Fruit fly (Drosophila melanogaster) whole organism, embryonic: ENCODE measurements around the gene cni.

Source experiments
- Bdp1 ChIP-seq: fragments of 200-800 bp; sonication (Bioruptor generic); optimal IDR thresholded peaks from 3 replicates; lab custom pipeline; 2016; ENCODE audit warnings: missing biosample characterization, missing genetic modification characterization
- CG10147 ChIP-seq: fragments of 200-800 bp; sonication (Bioruptor generic); optimal IDR thresholded peaks from 2 replicates; lab custom pipeline; 2019; ENCODE audit warnings: missing biosample characterization, mild to moderate bottlenecking, missing genetic modification characterization, moderate library complexity
- CG10209 ChIP-seq: fragments of 200-800 bp; sonication (Bioruptor generic); optimal IDR thresholded peaks from 3 replicates; lab custom pipeline; 2017; ENCODE audit warnings: missing biosample characterization, mild to moderate bottlenecking, missing genetic modification characterization, missing genetic modification reagents
- CG10654 ChIP-seq: fragments of 200-800 bp; sonication (Bioruptor generic); optimal IDR thresholded peaks from 2 replicates; lab custom pipeline; 2016; ENCODE audit warnings: missing biosample characterization, missing genetic modification characterization
- CG11398 ChIP-seq: fragments of 200-800 bp; sonication (Bioruptor generic); optimal IDR thresholded peaks from 2 replicates; lab custom pipeline; 2016; ENCODE audit warnings: missing biosample characterization, missing genetic modification characterization
- CG13624 ChIP-seq: fragments of 200-800 bp; sonication (Bioruptor generic); optimal IDR thresholded peaks from 2 replicates; lab custom pipeline; 2016; ENCODE audit warnings: missing biosample characterization, missing genetic modification characterization
- CG15269 ChIP-seq: fragments of 200-800 bp; sonication (Bioruptor generic); optimal IDR thresholded peaks from 2 replicates; lab custom pipeline; 2018; ENCODE audit warnings: missing biosample characterization, mild to moderate bottlenecking, missing genetic modification characterization, moderate library complexity
- CG15479 ChIP-seq: fragments of 200-800 bp; sonication (Bioruptor generic); optimal IDR thresholded peaks from 3 replicates; lab custom pipeline; 2019; ENCODE audit warnings: missing biosample characterization, mild to moderate bottlenecking, missing genetic modification characterization, moderate library complexity
- CG15514 ChIP-seq: fragments of 200-800 bp; sonication (Bioruptor generic); optimal IDR thresholded peaks from 3 replicates; lab custom pipeline; 2017; ENCODE audit warnings: missing biosample characterization, missing genetic modification characterization, mild to moderate bottlenecking, moderate library complexity, missing genetic modification reagents
- CG15696 ChIP-seq: fragments of 200-800 bp; sonication (Bioruptor generic); optimal IDR thresholded peaks from 2 replicates; lab custom pipeline; 2019; ENCODE audit warnings: missing biosample characterization, mild to moderate bottlenecking, missing genetic modification characterization, moderate library complexity
- CG16863 ChIP-seq: fragments of 200-800 bp; sonication (Bioruptor generic); optimal IDR thresholded peaks from 3 replicates; lab custom pipeline; 2016; ENCODE audit warnings: missing biosample characterization, missing genetic modification characterization
- CG2120 ChIP-seq: fragments of 200-800 bp; sonication (Bioruptor generic); optimal IDR thresholded peaks from 3 replicates; lab custom pipeline; 2016; ENCODE audit warnings: missing biosample characterization, missing genetic modification characterization
- CG30403 ChIP-seq: fragments of 200-800 bp; sonication (Bioruptor generic); optimal IDR thresholded peaks from 3 replicates; lab custom pipeline; 2016; ENCODE audit warnings: missing biosample characterization, missing genetic modification characterization
- CG42726 ChIP-seq: fragments of 200-800 bp; sonication (Bioruptor generic); IDR thresholded peaks from 2 replicates; pipeline ENCODE4 v1.3.6; 2022; ENCODE audit warnings: missing biosample characterization, missing genetic modification characterization; ENCODE audit not compliant: partially characterized antibody
- CG4404 ChIP-seq: fragments of 200-800 bp; sonication (Bioruptor generic); IDR thresholded peaks from 2 replicates; pipeline ENCODE4 v1.3.6; 2022; ENCODE audit warnings: missing biosample characterization, missing genetic modification characterization
- CG6683 ChIP-seq: fragments of 200-800 bp; sonication (Bioruptor generic); optimal IDR thresholded peaks from 2 replicates; lab custom pipeline; 2017; ENCODE audit warnings: missing biosample characterization, mild to moderate bottlenecking, missing genetic modification characterization, missing genetic modification reagents
- CG6813 ChIP-seq: fragments of 200-800 bp; sonication (Bioruptor generic); optimal IDR thresholded peaks from 2 replicates; lab custom pipeline; 2017; ENCODE audit warnings: missing biosample characterization, missing genetic modification characterization, mild to moderate bottlenecking, moderate library complexity, missing genetic modification reagents
- CG7556 ChIP-seq: fragments of 200-800 bp; sonication (Bioruptor generic); optimal IDR thresholded peaks from 2 replicates; lab custom pipeline; 2017; ENCODE audit warnings: missing biosample characterization, mild to moderate bottlenecking, missing genetic modification characterization
- CG7928 ChIP-seq: fragments of 200-800 bp; sonication (Bioruptor generic); optimal IDR thresholded peaks from 2 replicates; lab custom pipeline; 2017; ENCODE audit warnings: missing biosample characterization, mild to moderate bottlenecking, missing genetic modification characterization
- CG9437 ChIP-seq: fragments of 200-800 bp; sonication (Bioruptor generic); optimal IDR thresholded peaks from 2 replicates; lab custom pipeline; 2018; ENCODE audit warnings: missing biosample characterization, mild to moderate bottlenecking, missing genetic modification characterization
- Dad ChIP-seq: fragments of 200-800 bp; sonication (Bioruptor generic); optimal IDR thresholded peaks from 3 replicates; lab custom pipeline; 2016; ENCODE audit warnings: missing biosample characterization, missing genetic modification characterization
- Gug ChIP-seq: fragments of 200-800 bp; sonication (Bioruptor generic); IDR thresholded peaks from 4 replicates; pipeline ENCODE4 v1.3.6; 2022; ENCODE audit warnings: missing biosample characterization, missing genetic modification characterization
- HLH54F ChIP-seq: fragments of 200-800 bp; sonication (Bioruptor generic); optimal IDR thresholded peaks from 3 replicates; lab custom pipeline; 2016; ENCODE audit warnings: missing biosample characterization, missing genetic modification characterization
- Jarid2 ChIP-seq: fragments of 200-800 bp; sonication (Bioruptor generic); optimal IDR thresholded peaks from 3 replicates; lab custom pipeline; 2017; ENCODE audit warnings: mild to moderate bottlenecking, missing biosample characterization, missing genetic modification reagents, missing genetic modification characterization
- MBD-R2 ChIP-seq: fragments of 200-800 bp; sonication (Bioruptor generic); IDR thresholded peaks from 2 replicates; pipeline ENCODE4 v1.3.6; 2022; ENCODE audit warnings: missing biosample characterization, missing genetic modification characterization
- Mad ChIP-seq: fragments of 200-800 bp; sonication (Bioruptor generic); optimal IDR thresholded peaks from 2 replicates; lab custom pipeline; 2016; ENCODE audit warnings: missing biosample characterization, missing genetic modification characterization
- Rx ChIP-seq: fragments of 200-800 bp; sonication (Bioruptor generic); IDR thresholded peaks from 2 replicates; pipeline ENCODE4 v1.3.6; 2022; ENCODE audit warnings: missing biosample characterization, missing genetic modification characterization
- btn ChIP-seq: fragments of 200-800 bp; sonication (Bioruptor generic); optimal IDR thresholded peaks from 2 replicates; lab custom pipeline; 2016; ENCODE audit warnings: missing biosample characterization, missing genetic modification characterization
- cwo ChIP-seq: fragments of 200-800 bp; sonication (Bioruptor generic); optimal IDR thresholded peaks from 3 replicates; lab custom pipeline; 2017; ENCODE audit warnings: missing biosample characterization, missing genetic modification characterization, mild to moderate bottlenecking, moderate library complexity, missing genetic modification reagents
- da ChIP-seq: fragments of 200-800 bp; sonication (Bioruptor generic); optimal IDR thresholded peaks from 2 replicates; lab custom pipeline; 2016; ENCODE audit warnings: missing biosample characterization, missing genetic modification characterization
- dmrt11E ChIP-seq: fragments of 200-800 bp; sonication (Bioruptor generic); optimal IDR thresholded peaks from 3 replicates; lab custom pipeline; 2018; ENCODE audit warnings: missing biosample characterization, mild to moderate bottlenecking, missing genetic modification characterization, moderate library complexity
- dysf ChIP-seq: fragments of 200-800 bp; sonication (Bioruptor generic); IDR thresholded peaks from 3 replicates; pipeline ENCODE4 v1.3.6; 2022; ENCODE audit warnings: missing biosample characterization, missing genetic modification characterization
- gce ChIP-seq: fragments of 200-800 bp; sonication (Bioruptor generic); IDR thresholded peaks from 3 replicates; pipeline ENCODE4 v1.3.6; 2022; ENCODE audit warnings: missing biosample characterization, missing genetic modification characterization
- grn ChIP-seq: fragments of 200-800 bp; sonication (Bioruptor generic); optimal IDR thresholded peaks from 3 replicates; lab custom pipeline; 2017; ENCODE audit warnings: missing biosample characterization, missing genetic modification characterization
- gsb ChIP-seq: fragments of 200-800 bp; sonication (Bioruptor generic); IDR thresholded peaks from 2 replicates; pipeline ENCODE4 v1.3.6; 2022; ENCODE audit warnings: missing biosample characterization, missing genetic modification characterization
- gt ChIP-seq: fragments of 200-800 bp; sonication (Bioruptor generic); IDR thresholded peaks from 2 replicates; pipeline ENCODE4 v1.3.6; 2022; ENCODE audit warnings: missing biosample characterization, missing genetic modification characterization
- lab ChIP-seq: fragments of 200-800 bp; sonication (Bioruptor generic); optimal IDR thresholded peaks from 3 replicates; lab custom pipeline; 2017; ENCODE audit warnings: missing biosample characterization, missing genetic modification characterization, mild to moderate bottlenecking, moderate library complexity, missing genetic modification reagents
- nmo ChIP-seq: fragments of 200-800 bp; sonication (Bioruptor generic); optimal IDR thresholded peaks from 2 replicates; lab custom pipeline; 2018; ENCODE audit warnings: missing biosample characterization, mild to moderate bottlenecking, missing genetic modification characterization, moderate library complexity
- p53 ChIP-seq: fragments of 200-800 bp; sonication (Bioruptor generic); optimal IDR thresholded peaks from 2 replicates; lab custom pipeline; 2016; ENCODE audit warnings: missing biosample characterization, missing genetic modification characterization
- pum ChIP-seq: fragments of 200-800 bp; sonication (Bioruptor generic); optimal IDR thresholded peaks from 2 replicates; lab custom pipeline; 2016; ENCODE audit warnings: missing biosample characterization, missing genetic modification characterization
- repo ChIP-seq: fragments of 200-800 bp; sonication (Bioruptor generic); optimal IDR thresholded peaks from 2 replicates; lab custom pipeline; 2016; ENCODE audit warnings: missing biosample characterization, missing genetic modification characterization
- sc ChIP-seq, 3 experiments: fragments of >200 bp in 2 of 3; fragments of 200-800 bp in 1 of 3; sonication (Bioruptor generic) in 1 of 3; optimal IDR thresholded peaks; 2 replicates in 2 of 3; 3 replicates in 1 of 3; lab custom pipeline; 2017; ENCODE audit warnings: mild to moderate bottlenecking in 1 of 3, missing biosample characterization in 1 of 3, missing genetic modification characterization in 1 of 3, missing genetic modification reagents in 1 of 3
- sens ChIP-seq: fragments of 200-800 bp; sonication (Bioruptor generic); peaks from one replicate; lab custom pipeline; 2016; ENCODE audit warnings: missing biosample characterization, missing genetic modification characterization
- shn ChIP-seq: fragments of 200-800 bp; sonication (Bioruptor generic); optimal IDR thresholded peaks from 3 replicates; lab custom pipeline; 2016; ENCODE audit warnings: missing biosample characterization, missing genetic modification characterization
- sima ChIP-seq: fragments of 200-800 bp; sonication (Bioruptor generic); optimal IDR thresholded peaks from 2 replicates; lab custom pipeline; 2016; ENCODE audit warnings: missing biosample characterization, missing genetic modification characterization
- slou ChIP-seq: fragments of 200-800 bp; sonication (Bioruptor generic); optimal IDR thresholded peaks from 3 replicates; lab custom pipeline; 2016; ENCODE audit warnings: missing biosample characterization, missing genetic modification characterization
- tin ChIP-seq: fragments of 200-800 bp; sonication (Bioruptor generic); optimal IDR thresholded peaks from 3 replicates; lab custom pipeline; 2016; ENCODE audit warnings: missing biosample characterization, missing genetic modification characterization
- unpg ChIP-seq: fragments of 200-800 bp; sonication (Bioruptor generic); optimal IDR thresholded peaks from 3 replicates; lab custom pipeline; 2018; ENCODE audit warnings: missing biosample characterization, mild to moderate bottlenecking, missing genetic modification characterization, moderate library complexity
- z ChIP-seq: fragments of 200-800 bp; sonication (Bioruptor generic); IDR thresholded peaks from 3 replicates; pipeline ENCODE4 v1.3.6; 2022; ENCODE audit warnings: missing biosample characterization, missing genetic modification characterization

Gene cni

dm6 chr2L:16285692-16286359 lies 24.7 kb downstream of the cni start (continued):
- TF ChIP-seq CG30403 (GFP tag; lab: Kevin White, UChicago) (peak; percentile 82), grn (peak; percentile 53), slou (peak; percentile 81), gce (GFP tag; lab: Robert Waterston, UW) (no peak), CG2120 (GFP tag; lab: Kevin White, UChicago) (peak; percentile 88), dysf (GFP tag; lab: Robert Waterston, UW) (no peak), p53 (peak; percentile 54), Rx (no peak), nmo (GFP tag; lab: Kevin White, UChicago) (peak; percentile 90), shn (GFP tag; lab: Kevin White, UChicago) (peak; percentile 82), HLH54F (GFP tag; lab: Kevin White, UChicago) (peak; percentile 87), lab (peak; percentile 91), gt (GFP tag; lab: Robert Waterston, UW) (no peak), CG10147 (peak; percentile 85), repo (peak; percentile 67), tin (GFP tag; lab: Kevin White, UChicago) (peak; percentile 77), da (GFP tag; lab: Kevin White, UChicago) (peak; percentile 38), Jarid2 (GFP tag; lab: Kevin White, UChicago) (peak; percentile 12), dmrt11E (tag; lab: Kevin White, UChicago) (peak; percentile 90), Dad (GFP tag; lab: Kevin White, UChicago) (peak; percentile 71), Bdp1 (GFP tag; lab: Kevin White, UChicago) (peak; percentile 76), gsb (GFP tag; lab: Robert Waterston, UW) (no peak), CG10654 (GFP tag; lab: Kevin White, UChicago) (peak; percentile 88), CG13624 (GFP tag; lab: Kevin White, UChicago) (peak; percentile 86), sima (peak; percentile 60), CG42726 (GFP tag; lab: Robert Waterston, UW) (no peak), pum (peak; percentile 79), CG15696 (peak; percentile 80), cwo (GFP tag; lab: Kevin White, UChicago) (peak; percentile 56), CG9437 (GFP tag; lab: Kevin White, UChicago) (peak; percentile 56), Gug (peak; percentile 84), CG10209 (GFP tag; lab: Kevin White, UChicago) (peak; percentile 82), CG16863 (GFP tag; lab: Kevin White, UChicago) (peak; percentile 82), CG15269 (tag; lab: Kevin White, UChicago) (peak; percentile 91), z (no peak), CG15514 (GFP tag; lab: Kevin White, UChicago) (peak; percentile 70), btn (GFP tag; lab: Kevin White, UChicago) (peak; percentile 68), CG4404 (GFP tag; lab: Robert Waterston, UW) (no peak), CG7556 (GFP tag; lab: Kevin White, UChicago) (no peak), Mad (GFP tag; lab: Kevin White, UChicago) (peak; percentile 85), CG15479 (GFP tag; lab: Kevin White, UChicago) (peak; percentile 77), sc (optimal IDR thresholded peaks at IDR 0.05; lab: Kevin White, UChicago) (no peak), sc (GFP tag; optimal IDR thresholded peaks at IDR 0.05; lab: Kevin White, UChicago) (peak; percentile 66), CG6683 (GFP tag; lab: Kevin White, UChicago) (peak; percentile 33), CG6813 (peak; percentile 80), MBD-R2 (GFP tag; lab: Robert Waterston, UW) (no peak), sens (GFP tag; lab: Kevin White, UChicago) (peak; percentile 98), CG7928 (GFP tag; lab: Kevin White, UChicago) (peak; percentile 32), CG11398 (GFP tag; lab: Kevin White, UChicago) (peak; percentile 73), unpg (GFP tag; lab: Kevin White, UChicago) (peak; percentile 94)
